Fruit fly (Drosophila melanogaster) whole organism, embryonic: ENCODE measurements around the gene CG34347.
A peak's percentile ranks its signal among the peaks of the same experiment; 100 is the strongest.

ENCODE experiments used
- Adf1 ChIP-seq: fragments of 200-800 bp; sonication (Bioruptor generic); IDR thresholded peaks from 2 replicates; pipeline ENCODE4 v1.3.6; 2022; ENCODE audit warnings: missing biosample characterization, missing genetic modification characterization
- B-H2 ChIP-seq: fragments of 200-800 bp; sonication (Bioruptor generic); optimal IDR thresholded peaks from 2 replicates; lab custom pipeline; 2018; ENCODE audit warnings: missing biosample characterization, mild to moderate bottlenecking, missing genetic modification characterization
- CG12391 ChIP-seq: fragments of 200-800 bp; sonication (Bioruptor generic); optimal IDR thresholded peaks from 3 replicates; lab custom pipeline; 2018; ENCODE audit warnings: missing biosample characterization, mild to moderate bottlenecking, missing genetic modification characterization, moderate library complexity
- CG13894 ChIP-seq: fragments of 200-800 bp; sonication (Bioruptor generic); optimal IDR thresholded peaks from 3 replicates; lab custom pipeline; 2018; ENCODE audit warnings: missing biosample characterization, mild to moderate bottlenecking, missing genetic modification characterization, moderate library complexity
- CG14667 ChIP-seq: fragments of 200-800 bp; sonication (Bioruptor generic); IDR thresholded peaks from 2 replicates; pipeline ENCODE4 v1.3.6; 2022; ENCODE audit warnings: missing biosample characterization, missing genetic modification characterization
- CG15011 ChIP-seq: fragments of 200-800 bp; sonication (Bioruptor generic); optimal IDR thresholded peaks from 3 replicates; lab custom pipeline; 2018; ENCODE audit warnings: missing biosample characterization, mild to moderate bottlenecking, missing genetic modification characterization
- CG1529 ChIP-seq: fragments of 200-800 bp; sonication (Bioruptor generic); optimal IDR thresholded peaks from 3 replicates; lab custom pipeline; 2018; ENCODE audit warnings: missing biosample characterization, missing genetic modification characterization
- CG15479 ChIP-seq: fragments of 200-800 bp; sonication (Bioruptor generic); optimal IDR thresholded peaks from 3 replicates; lab custom pipeline; 2019; ENCODE audit warnings: missing biosample characterization, mild to moderate bottlenecking, missing genetic modification characterization, moderate library complexity
- CG15696 ChIP-seq: fragments of 200-800 bp; sonication (Bioruptor generic); optimal IDR thresholded peaks from 2 replicates; lab custom pipeline; 2019; ENCODE audit warnings: missing biosample characterization, mild to moderate bottlenecking, missing genetic modification characterization, moderate library complexity
- CG31365 ChIP-seq: fragments of 200-800 bp; sonication (Bioruptor generic); optimal IDR thresholded peaks from 2 replicates; lab custom pipeline; 2018; ENCODE audit warnings: missing biosample characterization, mild to moderate bottlenecking, missing genetic modification characterization
- CG3407 ChIP-seq: fragments of 200-800 bp; sonication (Bioruptor generic); optimal IDR thresholded peaks from 2 replicates; lab custom pipeline; 2018; ENCODE audit warnings: missing biosample characterization, mild to moderate bottlenecking, missing genetic modification characterization
- CG34422 ChIP-seq: fragments of 200-800 bp; sonication (Bioruptor generic); IDR thresholded peaks from 3 replicates; pipeline ENCODE4 v1.3.6; 2022; ENCODE audit warnings: missing biosample characterization, missing genetic modification characterization
- CG3726 ChIP-seq: fragments of 200-800 bp; sonication (Bioruptor generic); IDR thresholded peaks from 3 replicates; pipeline ENCODE4, ENCODE4 v1.3.6; 2022; ENCODE audit warnings: missing biosample characterization, missing genetic modification characterization
- CG4424 ChIP-seq: fragments of 200-800 bp; sonication (Bioruptor generic); optimal IDR thresholded peaks from 3 replicates; lab custom pipeline; 2016; ENCODE audit warnings: missing biosample characterization, missing genetic modification characterization
- CG4820 ChIP-seq: fragments of 200-800 bp; sonication (Bioruptor generic); optimal IDR thresholded peaks from 3 replicates; lab custom pipeline; 2016; ENCODE audit warnings: missing biosample characterization, missing genetic modification characterization
- CG7839 ChIP-seq: fragments of 200-800 bp; sonication (Bioruptor generic); optimal IDR thresholded peaks from 3 replicates; lab custom pipeline; 2018; ENCODE audit warnings: missing biosample characterization, mild to moderate bottlenecking, missing genetic modification characterization, moderate library complexity
- CG9727 ChIP-seq: fragments of 200-800 bp; sonication (Bioruptor generic); optimal IDR thresholded peaks from 3 replicates; lab custom pipeline; 2017; ENCODE audit warnings: missing biosample characterization, mild to moderate bottlenecking, missing genetic modification characterization
- CTCF ChIP-seq: fragments of 200-800 bp; sonication (Bioruptor generic); optimal IDR thresholded peaks from 2 replicates; lab custom pipeline; 2017; ENCODE audit warnings: missing biosample characterization, mild to moderate bottlenecking, missing genetic modification characterization, moderate library complexity
- D19A ChIP-seq: fragments of 200-800 bp; optimal IDR thresholded peaks from 3 replicates; lab custom pipeline; 2019; ENCODE audit warnings: missing biosample characterization, mild to moderate bottlenecking, missing genetic modification characterization, moderate library complexity
- D19B ChIP-seq: fragments of 200-800 bp; sonication (Bioruptor generic); optimal IDR thresholded peaks from 2 replicates; lab custom pipeline; 2017; ENCODE audit warnings: missing biosample characterization, mild to moderate bottlenecking, missing genetic modification characterization
- Fer1 ChIP-seq: fragments of 200-800 bp; sonication (Bioruptor generic); optimal IDR thresholded peaks from 2 replicates; lab custom pipeline; 2017; ENCODE audit warnings: missing biosample characterization, mild to moderate bottlenecking, missing genetic modification characterization
- HHEX ChIP-seq: fragments of 200-800 bp; sonication (Bioruptor generic); optimal IDR thresholded peaks from 3 replicates; lab custom pipeline; 2017; ENCODE audit warnings: missing biosample characterization, mild to moderate bottlenecking, missing genetic modification characterization, missing genetic modification reagents
- Hand ChIP-seq: fragments of 200-800 bp; sonication (Bioruptor generic); optimal IDR thresholded peaks from 2 replicates; lab custom pipeline; 2017; ENCODE audit warnings: mild to moderate bottlenecking, missing biosample characterization, missing genetic modification reagents, missing genetic modification characterization
- HmgZ ChIP-seq: fragments of 200-800 bp; sonication (Bioruptor generic); optimal IDR thresholded peaks from 2 replicates; lab custom pipeline; 2018; ENCODE audit warnings: missing biosample characterization, mild to moderate bottlenecking, missing genetic modification characterization
- Hmr ChIP-seq: fragments of 200-800 bp; sonication (Bioruptor generic); optimal IDR thresholded peaks from 3 replicates; lab custom pipeline; 2017; ENCODE audit warnings: mild to moderate bottlenecking, missing biosample characterization, missing genetic modification reagents, missing genetic modification characterization
- Max ChIP-seq: fragments of 200-800 bp; sonication (Bioruptor generic); optimal IDR thresholded peaks from 2 replicates; lab custom pipeline; 2016; ENCODE audit warnings: missing biosample characterization, mild to moderate bottlenecking, missing genetic modification characterization
- Med ChIP-seq: fragments of 200-800 bp; sonication (Bioruptor generic); peaks from one replicate; lab custom pipeline; 2016; ENCODE audit warnings: missing biosample characterization, missing genetic modification characterization, mild to moderate bottlenecking, inconsistent platforms, moderate library complexity
- NK7.1 ChIP-seq: fragments of 200-800 bp; sonication (Bioruptor generic); optimal IDR thresholded peaks from 3 replicates; lab custom pipeline; 2016; ENCODE audit warnings: missing biosample characterization, missing genetic modification characterization
- Six4 ChIP-seq: fragments of 200-800 bp; sonication (Bioruptor generic); optimal IDR thresholded peaks from 2 replicates; lab custom pipeline; 2016; ENCODE audit warnings: missing biosample characterization, missing genetic modification characterization
- Stat92E ChIP-seq, 3 experiments: fragments of >200 bp in 2 of 3; fragments of 200-800 bp in 1 of 3; sonication (Bioruptor generic) in 1 of 3; optimal IDR thresholded peaks; 2 replicates each; lab custom pipeline; 2017 to 2019; ENCODE audit warnings: missing biosample characterization in 3 of 3, missing genetic modification characterization in 3 of 3, mild to moderate bottlenecking in 1 of 3, moderate library complexity in 1 of 3
- Xbp1 ChIP-seq: fragments of 200-800 bp; sonication (Bioruptor generic); optimal IDR thresholded peaks from 3 replicates; lab custom pipeline; 2016; ENCODE audit warnings: missing biosample characterization, mild to moderate bottlenecking, missing genetic modification characterization
- ara ChIP-seq: fragments of 200-800 bp; sonication (Bioruptor generic); IDR thresholded peaks from 2 replicates; pipeline ENCODE4 v1.3.6; 2022; ENCODE audit warnings: missing biosample characterization, missing genetic modification characterization
- ash1 ChIP-seq: fragments of 200-800 bp; sonication (Bioruptor generic); optimal IDR thresholded peaks from 2 replicates; lab custom pipeline; 2018; ENCODE audit warnings: missing biosample characterization, mild to moderate bottlenecking, missing genetic modification characterization
- ato ChIP-seq: fragments of 200-800 bp; sonication (Bioruptor generic); IDR thresholded peaks from 2 replicates; pipeline ENCODE4 v1.3.6; 2022; ENCODE audit warnings: missing biosample characterization, missing genetic modification characterization; ENCODE audit not compliant: partially characterized antibody
- br ChIP-seq: fragments of >200 bp; optimal IDR thresholded peaks from 2 replicates; lab custom pipeline; 2017
- btn ChIP-seq: fragments of 200-800 bp; sonication (Bioruptor generic); optimal IDR thresholded peaks from 2 replicates; lab custom pipeline; 2016; ENCODE audit warnings: missing biosample characterization, missing genetic modification characterization
- caup ChIP-seq: fragments of 200-800 bp; sonication (Bioruptor generic); optimal IDR thresholded peaks from 3 replicates; lab custom pipeline; 2017; ENCODE audit warnings: missing biosample characterization, mild to moderate bottlenecking, missing genetic modification characterization, moderate library complexity; ENCODE audit not compliant: severe bottlenecking
- dmrt99B ChIP-seq: fragments of 200-800 bp; sonication (Bioruptor generic); optimal IDR thresholded peaks from 2 replicates; lab custom pipeline; 2018; ENCODE audit warnings: missing biosample characterization, mild to moderate bottlenecking, missing genetic modification characterization, moderate library complexity
- en ChIP-seq: fragments of 200-800 bp; sonication (Bioruptor generic); optimal IDR thresholded peaks from 2 replicates; lab custom pipeline; 2016; ENCODE audit warnings: missing biosample characterization, missing genetic modification characterization
- fd102C ChIP-seq: fragments of 200-800 bp; sonication (Bioruptor generic); optimal IDR thresholded peaks from 2 replicates; lab custom pipeline; 2018; ENCODE audit warnings: missing biosample characterization, mild to moderate bottlenecking, missing genetic modification characterization, moderate library complexity
- gce ChIP-seq: fragments of 200-800 bp; sonication (Bioruptor generic); IDR thresholded peaks from 3 replicates; pipeline ENCODE4 v1.3.6; 2022; ENCODE audit warnings: missing biosample characterization, missing genetic modification characterization
- gsb ChIP-seq: fragments of 200-800 bp; sonication (Bioruptor generic); IDR thresholded peaks from 2 replicates; pipeline ENCODE4 v1.3.6; 2022; ENCODE audit warnings: missing biosample characterization, missing genetic modification characterization
- knrl ChIP-seq: fragments of 200-800 bp; sonication (Bioruptor generic); IDR thresholded peaks from 3 replicates; pipeline ENCODE4 v1.3.6; 2022; ENCODE audit warnings: missing biosample characterization, missing genetic modification characterization; ENCODE audit not compliant: partially characterized antibody
- p53 ChIP-seq: fragments of 200-800 bp; sonication (Bioruptor generic); optimal IDR thresholded peaks from 2 replicates; lab custom pipeline; 2016; ENCODE audit warnings: missing biosample characterization, missing genetic modification characterization
- phol ChIP-seq: fragments of 200-800 bp; sonication (Bioruptor generic); optimal IDR thresholded peaks from 3 replicates; lab custom pipeline; 2018; ENCODE audit warnings: missing biosample characterization, mild to moderate bottlenecking, missing genetic modification characterization, moderate library complexity
- pzg ChIP-seq: fragments of 200-800 bp; sonication (Bioruptor generic); optimal IDR thresholded peaks from 3 replicates; lab custom pipeline; 2018; ENCODE audit warnings: missing biosample characterization, mild to moderate bottlenecking, missing genetic modification characterization, moderate library complexity
- rib ChIP-seq: fragments of 200-800 bp; sonication (Bioruptor generic); IDR thresholded peaks from 2 replicates; pipeline ENCODE4 v1.3.6; 2022; ENCODE audit warnings: missing biosample characterization, missing genetic modification characterization
- slbo ChIP-seq: fragments of 200-800 bp; sonication (Bioruptor generic); IDR thresholded peaks from 2 replicates; pipeline ENCODE4 v1.3.6; 2022; ENCODE audit warnings: missing biosample characterization, missing genetic modification characterization
- ssp ChIP-seq: fragments of 200-800 bp; sonication (Bioruptor generic); IDR thresholded peaks from 2 replicates; pipeline ENCODE4 v1.3.6; 2022; ENCODE audit warnings: missing biosample characterization, missing genetic modification characterization
- trh ChIP-seq: fragments of 200-800 bp; sonication (Bioruptor generic); optimal IDR thresholded peaks from 2 replicates; lab custom pipeline; 2016; ENCODE audit warnings: missing biosample characterization, missing genetic modification characterization
- vnd ChIP-seq: fragments of 200-800 bp; sonication (Bioruptor generic); IDR thresholded peaks from 3 replicates; pipeline ENCODE4 v1.3.6; 2022; ENCODE audit warnings: missing biosample characterization, missing genetic modification characterization; ENCODE audit not compliant: partially characterized antibody
- zen2 ChIP-seq: fragments of 200-800 bp; sonication (Bioruptor generic); IDR thresholded peaks from 3 replicates; pipeline ENCODE4 v1.3.6; 2022; ENCODE audit warnings: missing biosample characterization, missing genetic modification characterization; ENCODE audit not compliant: partially characterized antibody

The CG34347 gene

DNA sequence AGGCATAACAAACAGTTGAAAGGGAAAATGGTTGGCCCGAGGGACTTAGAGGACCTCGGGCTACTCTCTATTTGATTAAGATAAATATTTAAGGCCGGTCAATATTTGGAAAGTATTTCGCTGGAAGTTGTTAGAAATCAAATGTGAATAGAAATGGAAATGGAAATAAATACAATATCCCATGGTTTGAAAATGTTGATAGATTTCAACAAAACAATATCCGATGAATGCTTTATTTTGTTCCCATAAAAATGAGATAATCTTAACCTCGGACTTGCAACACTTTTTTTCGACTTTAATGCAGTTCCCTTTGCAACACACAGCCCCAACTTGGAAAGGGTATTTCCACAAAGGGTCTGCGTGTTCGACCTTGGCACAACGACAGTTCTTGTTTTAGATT lies 58.1 kb downstream of the CG34347 start (continued):
- TF ChIP-seq Stat92E (GFP tag; optimal IDR thresholded peaks at IDR 0.05; lab: Kevin White, UChicago) (no peak), D19A (tag; lab: Kevin White, UChicago) (peak; percentile 53), slbo (GFP tag; lab: Robert Waterston, UW) (peak; percentile 30; the same call in 1 of the 2 replicates), gsb (GFP tag; lab: Robert Waterston, UW) (no peak), btn (no peak), fd102C (GFP tag; lab: Kevin White, UChicago) (no peak), rib (GFP tag; lab: Robert Waterston, UW) (no peak), Med (peak; percentile 62), knrl (no peak), CG31365 (no peak), CG9727 (peak; percentile 47), br (lab: Kevin White, UChicago) (no peak), CG4820 (GFP tag; lab: Kevin White, UChicago) (no peak), Six4 (GFP tag; lab: Kevin White, UChicago) (no peak), Hand (GFP tag; lab: Kevin White, UChicago) (no peak), pzg (GFP tag; lab: Kevin White, UChicago) (no peak), dmrt99B (peak; percentile 20), vnd (no peak), HHEX (GFP tag; lab: Kevin White, UChicago) (peak; percentile 6), Fer1 (GFP tag; lab: Kevin White, UChicago) (peak; percentile 43), ato (GFP tag; lab: Robert Waterston, UW) (no peak), CG1529 (no peak), zen2 (GFP tag; lab: Robert Waterston, UW) (no peak), CG14667 (no peak), CG34422 (no peak), CG3726 (GFP tag; lab: Robert Waterston, UW) (no peak), CG12391 (no peak), CG3407 (GFP tag; lab: Kevin White, UChicago) (no peak), HmgZ (tag; lab: Kevin White, UChicago) (no peak), CG15479 (GFP tag; lab: Kevin White, UChicago) (no peak), CG15011 (GFP tag; lab: Kevin White, UChicago) (peak; percentile 17), ssp (no peak), CTCF (GFP tag; lab: Kevin White, UChicago) (no peak), ara (no peak), CG13894 (tag; lab: Kevin White, UChicago) (no peak), NK7.1 (GFP tag; lab: Kevin White, UChicago) (no peak), en (GFP tag; lab: Kevin White, UChicago) (no peak), CG15696 (tag; lab: Kevin White, UChicago) (no peak), ash1 (GFP tag; lab: Kevin White, UChicago) (no peak), Xbp1 (GFP tag; lab: Kevin White, UChicago) (no peak), Hmr (GFP tag; lab: Kevin White, UChicago) (peak; percentile 12), p53 (no peak), CG7839 (peak; percentile 61), phol (no peak), Adf1 (GFP tag; lab: Robert Waterston, UW) (no peak), trh (GFP tag; lab: Kevin White, UChicago) (no peak), gce (GFP tag; lab: Robert Waterston, UW) (no peak), Max (GFP tag; lab: Kevin White, UChicago) (no peak), B-H2 (GFP tag; lab: Kevin White, UChicago) (no peak), D19B (GFP tag; lab: Kevin White, UChicago) (peak; percentile 3), CG4424 (GFP tag; lab: Kevin White, UChicago) (no peak), caup (GFP tag; lab: Kevin White, UChicago) (peak; percentile 15)
